Fruit fly (Drosophila melanogaster) whole organism, pupa: ENCODE data around the gene CG1979.

Source experiments
- CG10348 ChIP-seq: fragments of 200-800 bp; sonication (Bioruptor generic); IDR thresholded peaks from 2 replicates; pipeline ENCODE4 v1.3.6; 2022; ENCODE audit warnings: missing biosample characterization, missing genetic modification characterization
- CG13204 ChIP-seq: fragments of 200-800 bp; sonication (Bioruptor generic); optimal IDR thresholded peaks from 2 replicates; lab custom pipeline; 2018; ENCODE audit warnings: missing biosample characterization, mild to moderate bottlenecking, missing genetic modification characterization, moderate library complexity
- CG14655 ChIP-seq: fragments of 200-800 bp; sonication (Bioruptor generic); optimal IDR thresholded peaks from 3 replicates; lab custom pipeline; 2017; ENCODE audit warnings: mild to moderate bottlenecking, missing biosample characterization, missing genetic modification reagents, missing genetic modification characterization
- CG15710 ChIP-seq: fragments of 200-800 bp; sonication (Bioruptor generic); optimal IDR thresholded peaks from 2 replicates; lab custom pipeline; 2018; ENCODE audit warnings: missing biosample characterization, mild to moderate bottlenecking, missing genetic modification characterization, moderate library complexity
- CG4496 ChIP-seq: fragments of 200-800 bp; sonication (Bioruptor generic); IDR thresholded peaks from 3 replicates; pipeline ENCODE4 v1.3.6; 2022; ENCODE audit warnings: missing biosample characterization, missing genetic modification characterization
- CG8159 ChIP-seq: fragments of 200-800 bp; sonication (Bioruptor generic); optimal IDR thresholded peaks from 3 replicates; lab custom pipeline; 2018; ENCODE audit warnings: missing biosample characterization, mild to moderate bottlenecking, missing genetic modification characterization, moderate library complexity
- EcR ChIP-seq: fragments of 200-800 bp; sonication (Bioruptor generic); optimal IDR thresholded peaks from 3 replicates; lab custom pipeline; 2019; ENCODE audit warnings: missing biosample characterization, missing genetic modification characterization, mild to moderate bottlenecking, moderate library complexity, missing genetic modification reagents
- Pif1A ChIP-seq: fragments of 200-800 bp; sonication (Bioruptor generic); optimal IDR thresholded peaks from 3 replicates; lab custom pipeline; 2016; ENCODE audit warnings: missing biosample characterization, missing genetic modification characterization
- Pif1B ChIP-seq: fragments of 200-800 bp; sonication (Bioruptor generic); optimal IDR thresholded peaks from 3 replicates; lab custom pipeline; 2016; ENCODE audit warnings: missing biosample characterization, missing genetic modification characterization
- fd96Ca ChIP-seq: fragments of 200-800 bp; sonication (Bioruptor generic); IDR thresholded peaks from 3 replicates; pipeline ENCODE4 v1.3.6; 2022; ENCODE audit warnings: missing biosample characterization, missing genetic modification characterization
- rn ChIP-seq: fragments of 200-800 bp; sonication (Bioruptor generic); IDR thresholded peaks from 2 replicates; pipeline ENCODE4 v1.3.6; 2022; ENCODE audit warnings: missing biosample characterization, missing genetic modification characterization

DNA sequence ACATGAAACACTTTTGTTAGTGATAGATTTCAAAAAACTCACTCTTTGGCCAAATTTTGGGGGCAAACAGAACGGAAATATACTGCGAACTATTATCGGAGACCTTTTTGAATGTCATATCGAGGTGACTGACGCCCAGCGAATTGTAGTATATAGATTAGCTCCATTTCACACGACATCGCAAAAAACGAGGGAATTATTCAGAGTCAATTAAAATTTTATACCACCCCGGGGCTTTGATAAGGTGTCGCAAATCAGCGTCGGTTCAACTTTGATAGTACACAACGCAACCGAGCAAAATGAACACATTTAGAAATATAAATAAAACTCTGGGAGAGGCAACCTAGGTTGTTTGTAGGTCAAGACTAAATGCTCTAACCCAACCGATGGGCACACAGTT, 3.6 kb downstream of the CG1979 start:
- TF ChIP-seq CG8159 (no peak), CG4496 (GFP tag; lab: Robert Waterston, UW) (no peak), EcR (GFP tag; lab: Kevin White, UChicago) (no peak), CG13204 (GFP tag; lab: Kevin White, UChicago) (no peak), CG10348 (no peak), Pif1A (GFP tag; lab: Kevin White, UChicago) (no peak), fd96Ca (GFP tag; lab: Robert Waterston, UW) (no peak), Pif1B (GFP tag; lab: Kevin White, UChicago) (no peak), rn (no peak), CG14655 (GFP tag; lab: Kevin White, UChicago) (no peak), CG15710 (tag; lab: Kevin White, UChicago) (no peak)
